Worm (Caenorhabditis elegans): ENCODE measurements around the gene F25B5.5.

DNA sequence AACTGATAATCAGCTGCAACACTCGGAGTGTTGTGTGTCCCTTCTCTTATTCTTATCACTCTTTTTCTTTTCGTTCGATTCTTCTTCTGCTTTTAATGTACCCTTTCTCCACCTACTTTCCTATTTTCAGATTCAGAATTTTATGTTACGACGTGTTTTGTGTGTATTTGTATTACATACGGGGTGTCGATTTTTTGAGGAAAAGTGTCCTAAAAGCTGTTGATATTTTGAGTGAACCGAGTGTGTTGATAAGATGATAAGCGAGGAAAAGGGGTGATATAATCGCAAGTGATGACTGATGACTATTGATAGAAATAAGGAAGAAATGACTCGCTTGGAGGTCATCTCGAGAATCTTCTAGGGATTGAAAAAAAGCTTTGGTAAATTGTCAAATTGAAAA is 35.5 kb upstream of the F25B5.5 start:
- TF ChIP-seq unc-62 (GFP tag; optimal IDR thresholded peaks at IDR 0.05) (no peak), unc-55 (GFP tag; optimal IDR thresholded peaks at IDR 0.05) (no peak), nhr-237 (tag; optimal IDR thresholded peaks at IDR 0.05) (no peak)
